Fruit fly (Drosophila melanogaster) whole organism, prepupa: ENCODE data around the gene CG4452.

ENCODE experiments used
- Blimp-1 ChIP-seq: fragments of 200-800 bp; sonication (Bioruptor generic); optimal IDR thresholded peaks from 3 replicates; lab custom pipeline; 2017; ENCODE audit warnings: missing biosample characterization, missing genetic modification characterization, mild to moderate bottlenecking, moderate library complexity, missing genetic modification reagents
- CG10631 ChIP-seq: fragments of 200-800 bp; sonication (Bioruptor generic); optimal IDR thresholded peaks from 2 replicates; lab custom pipeline; 2016; ENCODE audit warnings: missing biosample characterization, missing genetic modification characterization
- CG10669 ChIP-seq: fragments of 200-800 bp; sonication (Bioruptor generic); optimal IDR thresholded peaks from 3 replicates; lab custom pipeline; 2018; ENCODE audit warnings: missing biosample characterization, mild to moderate bottlenecking, missing genetic modification characterization, moderate library complexity
- CG11294 ChIP-seq: fragments of 200-800 bp; sonication (Bioruptor generic); IDR thresholded peaks from 2 replicates; pipeline ENCODE4 v1.3.6; 2022; ENCODE audit warnings: missing biosample characterization, missing genetic modification characterization
- CG11762 ChIP-seq: fragments of 200-800 bp; sonication (Bioruptor generic); optimal IDR thresholded peaks from 3 replicates; lab custom pipeline; 2016; ENCODE audit warnings: missing biosample characterization, missing genetic modification characterization; ENCODE audit not compliant: insufficient read depth
- CG11902 ChIP-seq: fragments of 200-800 bp; sonication (Bioruptor generic); optimal IDR thresholded peaks from 3 replicates; lab custom pipeline; 2016; ENCODE audit warnings: missing biosample characterization, missing genetic modification characterization
- CG15336 ChIP-seq: fragments of 200-800 bp; sonication (Bioruptor generic); IDR thresholded peaks from 2 replicates; pipeline ENCODE4 v1.3.6; 2022; ENCODE audit warnings: missing biosample characterization, missing genetic modification characterization
- CG1621 ChIP-seq: fragments of 200-800 bp; sonication (Bioruptor generic); optimal IDR thresholded peaks from 3 replicates; lab custom pipeline; 2018; ENCODE audit warnings: missing biosample characterization, mild to moderate bottlenecking, missing genetic modification characterization
- CG16779 ChIP-seq: fragments of 200-800 bp; sonication (Bioruptor generic); optimal IDR thresholded peaks from 3 replicates; lab custom pipeline; 2017; ENCODE audit warnings: missing biosample characterization, mild to moderate bottlenecking, missing genetic modification characterization
- CG34406 ChIP-seq: fragments of 200-800 bp; sonication (Bioruptor generic); optimal IDR thresholded peaks from 3 replicates; lab custom pipeline; 2016; ENCODE audit warnings: missing biosample characterization, missing genetic modification characterization
- CG3919 ChIP-seq: fragments of 200-800 bp; sonication (Bioruptor generic); optimal IDR thresholded peaks from 3 replicates; lab custom pipeline; 2016; ENCODE audit warnings: missing biosample characterization, missing genetic modification characterization
- CG4318 ChIP-seq: fragments of 200-800 bp; sonication (Bioruptor generic); optimal IDR thresholded peaks from 3 replicates; lab custom pipeline; 2017; ENCODE audit warnings: missing biosample characterization, mild to moderate bottlenecking, missing genetic modification characterization
- CG6163 ChIP-seq: fragments of 200-800 bp; sonication (Bioruptor generic); IDR thresholded peaks from 3 replicates; pipeline ENCODE4 v1.3.6; 2022; ENCODE audit warnings: missing biosample characterization, missing genetic modification characterization
- CG6276 ChIP-seq: fragments of 200-800 bp; sonication (Bioruptor generic); optimal IDR thresholded peaks from 2 replicates; lab custom pipeline; 2017; ENCODE audit warnings: missing biosample characterization, mild to moderate bottlenecking, missing genetic modification characterization
- CG6792 ChIP-seq: fragments of 200-800 bp; sonication (Bioruptor generic); optimal IDR thresholded peaks from 3 replicates; lab custom pipeline; 2016; ENCODE audit warnings: missing biosample characterization, missing genetic modification characterization
- CG6854 ChIP-seq: fragments of 200-800 bp; sonication (Bioruptor generic); optimal IDR thresholded peaks from 2 replicates; lab custom pipeline; 2017; ENCODE audit warnings: missing biosample characterization, mild to moderate bottlenecking, missing genetic modification characterization
- CG8119 ChIP-seq: fragments of 200-800 bp; sonication (Bioruptor generic); IDR thresholded peaks from 3 replicates; pipeline ENCODE4 v1.3.6; 2022; ENCODE audit warnings: missing biosample characterization, missing genetic modification characterization
- CG8319 ChIP-seq: fragments of 200-800 bp; sonication (Bioruptor generic); optimal IDR thresholded peaks from 3 replicates; lab custom pipeline; 2016; ENCODE audit warnings: missing biosample characterization, missing genetic modification characterization
- CG9139 ChIP-seq: fragments of 200-800 bp; sonication (Bioruptor generic); optimal IDR thresholded peaks from 3 replicates; lab custom pipeline; 2017; ENCODE audit warnings: missing biosample characterization, mild to moderate bottlenecking, missing genetic modification characterization
- Eip78C ChIP-seq: fragments of 200-800 bp; sonication (Bioruptor generic); peaks from one replicate; lab custom pipeline; 2016; ENCODE audit warnings: missing biosample characterization, missing genetic modification characterization
- Eip93F ChIP-seq: fragments of 200-800 bp; sonication (Bioruptor generic); optimal IDR thresholded peaks from 2 replicates; lab custom pipeline; 2016; ENCODE audit warnings: missing biosample characterization, mild to moderate bottlenecking, missing genetic modification characterization
- Ets21C ChIP-seq: fragments of 200-800 bp; sonication (Bioruptor generic); optimal IDR thresholded peaks from 3 replicates; lab custom pipeline; 2016; ENCODE audit warnings: missing biosample characterization, missing genetic modification characterization
- Hr38 ChIP-seq: sonication (Bioruptor generic); optimal IDR thresholded peaks from 2 replicates; lab custom pipeline; 2016; ENCODE audit warnings: missing biosample characterization, missing genetic modification characterization
- Hr39 ChIP-seq: fragments of 200-800 bp; sonication (Bioruptor generic); optimal IDR thresholded peaks from 2 replicates; lab custom pipeline; 2016; ENCODE audit warnings: missing biosample characterization, missing genetic modification characterization
- Hr4 ChIP-seq: fragments of 200-800 bp; sonication (Bioruptor generic); optimal IDR thresholded peaks from 3 replicates; lab custom pipeline; 2016; ENCODE audit warnings: missing biosample characterization, missing genetic modification characterization
- Lpt ChIP-seq: fragments of 200-800 bp; sonication (Bioruptor generic); optimal IDR thresholded peaks from 3 replicates; lab custom pipeline; 2016; ENCODE audit warnings: missing biosample characterization, missing genetic modification characterization
- Met ChIP-seq: fragments of 200-800 bp; sonication (Bioruptor generic); optimal IDR thresholded peaks from 3 replicates; lab custom pipeline; 2016; ENCODE audit warnings: missing biosample characterization, missing genetic modification characterization
- OdsH ChIP-seq: fragments of 200-800 bp; sonication (Bioruptor generic); optimal IDR thresholded peaks from 3 replicates; lab custom pipeline; 2016; ENCODE audit warnings: missing biosample characterization, missing genetic modification characterization
- Smox ChIP-seq: fragments of 200-800 bp; sonication (Bioruptor generic); optimal IDR thresholded peaks from 3 replicates; lab custom pipeline; 2016; ENCODE audit warnings: missing biosample characterization, missing genetic modification characterization
- Sox102F ChIP-seq: fragments of 200-800 bp; sonication (Bioruptor generic); optimal IDR thresholded peaks from 2 replicates; lab custom pipeline; 2016; ENCODE audit warnings: missing biosample characterization, mild to moderate bottlenecking, missing genetic modification characterization
- Sox14 ChIP-seq: fragments of 200-800 bp; sonication (Bioruptor generic); optimal IDR thresholded peaks from 3 replicates; lab custom pipeline; 2016; ENCODE audit warnings: missing biosample characterization, missing genetic modification characterization
- Sox15 ChIP-seq: fragments of 200-800 bp; sonication (Bioruptor generic); optimal IDR thresholded peaks from 3 replicates; lab custom pipeline; 2016; ENCODE audit warnings: missing biosample characterization, missing genetic modification characterization
- acj6 ChIP-seq: fragments of 200-800 bp; sonication (Bioruptor generic); optimal IDR thresholded peaks from 3 replicates; lab custom pipeline; 2016; ENCODE audit warnings: missing biosample characterization, missing genetic modification characterization
- cyc ChIP-seq: fragments of 200-800 bp; sonication (Bioruptor generic); optimal IDR thresholded peaks from 3 replicates; lab custom pipeline; 2016; ENCODE audit warnings: missing biosample characterization, missing genetic modification characterization
- dac ChIP-seq: fragments of 200-800 bp; sonication (Bioruptor generic); optimal IDR thresholded peaks from 2 replicates; lab custom pipeline; 2017; ENCODE audit warnings: missing biosample characterization, mild to moderate bottlenecking, missing genetic modification characterization
- eg ChIP-seq: fragments of 200-800 bp; sonication (Bioruptor generic); IDR thresholded peaks from 3 replicates; pipeline ENCODE4 v1.3.6; 2022; ENCODE audit warnings: missing biosample characterization, missing genetic modification characterization
- esn ChIP-seq: fragments of 200-800 bp; sonication (Bioruptor generic); optimal IDR thresholded peaks from 2 replicates; lab custom pipeline; 2016; ENCODE audit warnings: missing biosample characterization, mild to moderate bottlenecking, missing genetic modification characterization, moderate library complexity
- fd59A ChIP-seq: fragments of 200-800 bp; sonication (Bioruptor generic); optimal IDR thresholded peaks from 2 replicates; lab custom pipeline; 2017; ENCODE audit warnings: missing biosample characterization, mild to moderate bottlenecking, missing genetic modification characterization, missing genetic modification reagents
- fkh ChIP-seq: fragments of 200-800 bp; sonication (Bioruptor generic); optimal IDR thresholded peaks from 3 replicates; lab custom pipeline; 2017; ENCODE audit warnings: missing biosample characterization, mild to moderate bottlenecking, missing genetic modification characterization, moderate library complexity
- lz ChIP-seq: fragments of 200-800 bp; sonication (Bioruptor generic); optimal IDR thresholded peaks from 3 replicates; lab custom pipeline; 2016; ENCODE audit warnings: missing biosample characterization, missing genetic modification characterization
- net ChIP-seq: fragments of 200-800 bp; sonication (Bioruptor generic); optimal IDR thresholded peaks from 3 replicates; lab custom pipeline; 2016; ENCODE audit warnings: missing biosample characterization, missing genetic modification characterization
- pdm3 ChIP-seq: fragments of 200-800 bp; sonication (Bioruptor generic); optimal IDR thresholded peaks from 3 replicates; lab custom pipeline; 2016; ENCODE audit warnings: missing biosample characterization, missing genetic modification characterization
- salr ChIP-seq, 2 experiments: fragments of 200-800 bp; sonication (Bioruptor generic); optimal IDR thresholded peaks; 3 replicates each; lab custom pipeline; 2016 to 2018; ENCODE audit warnings: missing biosample characterization in 2 of 2, missing genetic modification characterization in 2 of 2, mild to moderate bottlenecking in 1 of 2
- topi ChIP-seq: fragments of 200-800 bp; sonication (Bioruptor generic); optimal IDR thresholded peaks from 3 replicates; lab custom pipeline; 2016; ENCODE audit warnings: missing biosample characterization, missing genetic modification characterization
- vri ChIP-seq: fragments of 200-800 bp; sonication (Bioruptor generic); optimal IDR thresholded peaks from 3 replicates; lab custom pipeline; 2016; ENCODE audit warnings: missing biosample characterization, mild to moderate bottlenecking, missing genetic modification characterization

The CG4452 gene

dm6 chr3L:9410754-9411423 is 43.7 kb downstream of the CG4452 start, which contains the start of the genes CG4022 and Cpsf5 (continued):
- no peak for TF ChIP-seq CG16779
- peak; percentile 83 for TF ChIP-seq Hr4 (GFP tag; lab: Kevin White, UChicago)
- TF ChIP-seq CG11902 (GFP tag; lab: Kevin White, UChicago), result peak; percentile 4
- peak; percentile 77 for TF ChIP-seq Sox102F
- no peak for TF ChIP-seq CG9139 (GFP tag; lab: Kevin White, UChicago)
- TF ChIP-seq Lpt (GFP tag; lab: Kevin White, UChicago), result peak; percentile 49
- TF ChIP-seq fkh (GFP tag; lab: Kevin White, UChicago), result peak; percentile 99
- peak; percentile 62 for TF ChIP-seq Hr39 (GFP tag; lab: Kevin White, UChicago)
- TF ChIP-seq CG3919 (GFP tag; lab: Kevin White, UChicago), result peak; percentile 67
- TF ChIP-seq acj6 (GFP tag; lab: Kevin White, UChicago), result peak; percentile 77
- peak; percentile 45 for TF ChIP-seq CG11762 (GFP tag; lab: Kevin White, UChicago)
- TF ChIP-seq Smox (GFP tag; lab: Kevin White, UChicago), result peak; percentile 71
- TF ChIP-seq fd59A (GFP tag; lab: Kevin White, UChicago), result no peak
- TF ChIP-seq Sox14 (GFP tag; lab: Kevin White, UChicago), result peak; percentile 70
- TF ChIP-seq Met (GFP tag; lab: Kevin White, UChicago), result peak; percentile 74
- peak; percentile 79 for TF ChIP-seq OdsH (GFP tag; lab: Kevin White, UChicago)
- TF ChIP-seq CG8319 (GFP tag; lab: Kevin White, UChicago), result no peak
- no peak for TF ChIP-seq Blimp-1
- TF ChIP-seq CG6792 (GFP tag; lab: Kevin White, UChicago), result peak; percentile 64
- TF ChIP-seq esn (GFP tag; lab: Kevin White, UChicago), result peak; percentile 82
- TF ChIP-seq Eip93F (GFP tag; lab: Kevin White, UChicago), result peak; percentile 69
- TF ChIP-seq Hr38, result no peak
- peak; percentile 36 for TF ChIP-seq CG1621 (tag; lab: Kevin White, UChicago)
- peak; percentile 91 for TF ChIP-seq Eip78C
- peak; percentile 79 for TF ChIP-seq CG10631 (GFP tag; lab: Kevin White, UChicago)
- TF ChIP-seq lz (GFP tag; lab: Kevin White, UChicago), result peak; percentile 76

- no peak for TF ChIP-seq topi
- TF ChIP-seq esn (GFP tag; lab: Kevin White, UChicago), result no peak
These were observed 50.1 kb downstream of the CG4452 start, which contains the start of gene CG3982 for dm6 chr3L:9417288-9417687. CG3982 (minus strand) TSS chr3L:9417388.

- TF ChIP-seq Smox (GFP tag; lab: Kevin White, UChicago) (peak; percentile 37), CG4318 (GFP tag; lab: Kevin White, UChicago) (peak; percentile 45), Sox15 (peak; percentile 43), dac (no peak), CG34406 (peak; percentile 63), CG1621 (tag; lab: Kevin White, UChicago) (no peak), fkh (GFP tag; lab: Kevin White, UChicago) (no peak), CG11294 (GFP tag; lab: Robert Waterston, UW) (peak; percentile 65), CG6276 (GFP tag; lab: Kevin White, UChicago) (peak; percentile 67), cyc (GFP tag; lab: Kevin White, UChicago) (peak; percentile 77), Blimp-1 (no peak), salr (GFP tag; optimal IDR thresholded peaks at IDR 0.05; lab: Kevin White, UChicago) (no peak), net (GFP tag; lab: Kevin White, UChicago) (peak; percentile 44), CG11762 (GFP tag; lab: Kevin White, UChicago) (peak; percentile 19), topi (peak; percentile 72), CG16779 (no peak), CG11902 (GFP tag; lab: Kevin White, UChicago) (peak; percentile 58), pdm3 (peak; percentile 63), CG15336 (GFP tag; lab: Robert Waterston, UW) (peak; percentile 85), eg (peak; percentile 91), Ets21C (GFP tag; lab: Kevin White, UChicago) (no peak), OdsH (GFP tag; lab: Kevin White, UChicago) (peak; percentile 69), Lpt (GFP tag; lab: Kevin White, UChicago) (peak; percentile 61), Eip93F (GFP tag; lab: Kevin White, UChicago) (no peak), CG6854 (GFP tag; lab: Kevin White, UChicago) (no peak), acj6 (GFP tag; lab: Kevin White, UChicago) (peak; percentile 60), CG10669 (peak; percentile 64), Hr4 (GFP tag; lab: Kevin White, UChicago) (peak; percentile 50), CG6792 (GFP tag; lab: Kevin White, UChicago) (no peak), vri (GFP tag; lab: Kevin White, UChicago) (no peak), Met (GFP tag; lab: Kevin White, UChicago) (peak; percentile 72), CG8119 (peak; percentile 81), CG6163 (peak; percentile 85)
These were observed 52.2 kb downstream of the CG4452 start for dm6 chr3L:9419328-9419727.
